Worm (Caenorhabditis elegans) whole organism, L4 larva: ENCODE data around the gene H03G16.6.

Source experiments
- R02D3.7 ChIP-seq: fragments of 150-350 bp; sonication (generic microtip); optimal IDR thresholded peaks from 3 replicates; lab custom pipeline; 2014; ENCODE audit warnings: missing biosample characterization, missing genetic modification characterization
- ZK337.2 ChIP-seq: fragments of 200-800 bp; sonication (Bioruptor generic); IDR thresholded peaks from 2 replicates; pipeline ENCODE4 v1.3.6; 2022; ENCODE audit warnings: missing genetic modification reagents, missing genetic modification characterization, missing compliant biosample characterization
- arid-1 ChIP-seq: fragments of 200-800 bp; sonication (Bioruptor generic); conservative IDR thresholded peaks from 2 replicates; pipeline ENCODE4 v1.3.6; 2022; ENCODE audit warnings: missing genetic modification reagents, missing genetic modification characterization, missing compliant biosample characterization
- ceh-82 ChIP-seq: sonication (generic microtip); optimal IDR thresholded peaks from 2 replicates; lab custom pipeline; 2017; ENCODE audit warnings: missing biosample characterization, missing genetic modification characterization
- dpl-1 ChIP-seq: fragments of 150-350 bp; optimal IDR thresholded peaks from 2 replicates; lab custom pipeline; 2014; ENCODE audit warnings: missing biosample characterization, missing genetic modification reagents, missing genetic modification characterization
- egl-27 ChIP-seq: sonication (generic microtip); optimal IDR thresholded peaks from 3 replicates; lab custom pipeline; 2017; ENCODE audit warnings: missing biosample characterization, missing genetic modification reagents, missing genetic modification characterization
- jun-1 ChIP-seq: fragments of 150-350 bp; optimal IDR thresholded peaks from 2 replicates; lab custom pipeline; 2014; ENCODE audit warnings: missing biosample characterization, missing genetic modification reagents, missing genetic modification characterization
- lin-13 ChIP-seq: fragments of 150-350 bp; optimal IDR thresholded peaks from 2 replicates; lab custom pipeline; 2014; ENCODE audit warnings: missing biosample characterization, missing genetic modification reagents, missing genetic modification characterization
- lin-29 ChIP-seq: fragments of 200-800 bp; sonication (Bioruptor generic); IDR thresholded peaks from 2 replicates; pipeline ENCODE4 v1.3.6; 2022; ENCODE audit warnings: missing genetic modification reagents, missing genetic modification characterization, missing compliant biosample characterization
- nhr-25 ChIP-seq: sonication (generic microtip); optimal IDR thresholded peaks from 2 replicates; lab custom pipeline; 2017; ENCODE audit warnings: missing genetic modification characterization, mild to moderate bottlenecking, missing compliant biosample characterization, antibody characterized with exemption, moderate library complexity, borderline replicate concordance; ENCODE audit not compliant: insufficient read depth
- nhr-41 ChIP-seq: fragments of 200-800 bp; sonication (Bioruptor generic); IDR thresholded peaks from 2 replicates; pipeline ENCODE4 v1.3.6; 2022; ENCODE audit warnings: missing genetic modification reagents, missing genetic modification characterization, missing compliant biosample characterization
- nhr-77 ChIP-seq: fragments of 150-350 bp; optimal IDR thresholded peaks from 2 replicates; lab custom pipeline; 2014; ENCODE audit warnings: missing biosample characterization, missing genetic modification characterization
- unc-62 ChIP-seq, 3 experiments: fragments of 150-350 bp in 1 of 3; sonication (generic microtip); optimal IDR thresholded peaks in 2 of 3; peaks in 1 of 3; 1 replicate in 1 of 3; 2 replicates in 2 of 3; lab custom pipeline; 2014 to 2017; ENCODE audit warnings: missing biosample characterization in 3 of 3, missing genetic modification characterization in 3 of 3, missing genetic modification reagents in 3 of 3, missing genotype in 1 of 3

- TF ChIP-seq nhr-25 (no peak), lin-13 (GFP tag; lab: Kevin White, UChicago) (no peak), dpl-1 (GFP tag; lab: Kevin White, UChicago) (no peak), R02D3.7 (tag; lab: Kevin White, UChicago) (no peak), ceh-82 (no peak), nhr-41 (no peak), jun-1 (tag; lab: Kevin White, UChicago) (no peak), arid-1 (GFP tag; lab: Robert Waterston, UW) (no peak), nhr-77 (no peak), unc-62 (GFP tag; optimal IDR thresholded peaks at IDR 0.05 in 1 of 2; lab: Kevin White, UChicago) (peak in 1 of 2 experiments; percentile 14), unc-62 (tag; optimal IDR thresholded peaks at IDR 0.05; lab: Kevin White, UChicago) (no peak), ZK337.2 (GFP tag; lab: Robert Waterston, UW) (no peak), lin-29 (GFP tag; lab: Robert Waterston, UW) (no peak), egl-27 (tag; lab: Kevin White, UChicago) (no peak)
Measured at ce11 chrX:15057900-15058299, 5.4 kb downstream of the H03G16.6 start.
